Fruit fly (Drosophila melanogaster) whole organism, adult: Measurements from ENCODE around the gene homer.

Experiments
- CG14711 ChIP-seq: fragments of 200-800 bp; sonication (Bioruptor generic); optimal IDR thresholded peaks from 2 replicates; lab custom pipeline; 2018; ENCODE audit warnings: missing biosample characterization, mild to moderate bottlenecking, missing genetic modification characterization, moderate library complexity
- CG1620 ChIP-seq: fragments of 200-800 bp; sonication (Bioruptor generic); optimal IDR thresholded peaks from 2 replicates; lab custom pipeline; 2016; ENCODE audit warnings: missing biosample characterization, missing genetic modification characterization
- CG33017 ChIP-seq: fragments of 200-800 bp; sonication (Bioruptor generic); optimal IDR thresholded peaks from 2 replicates; lab custom pipeline; 2018; ENCODE audit warnings: missing biosample characterization, mild to moderate bottlenecking, missing genetic modification characterization, moderate library complexity
- CG7045 ChIP-seq: fragments of 200-800 bp; sonication (Bioruptor generic); optimal IDR thresholded peaks from 2 replicates; lab custom pipeline; 2017; ENCODE audit warnings: missing biosample characterization, mild to moderate bottlenecking, missing genetic modification characterization
- Mnt ChIP-seq: fragments of 200-800 bp; sonication (Bioruptor generic); optimal IDR thresholded peaks from 2 replicates; lab custom pipeline; 2016; ENCODE audit warnings: missing biosample characterization, mild to moderate bottlenecking, missing genetic modification characterization
- bab1 ChIP-seq: fragments of 200-800 bp; sonication (Bioruptor generic); optimal IDR thresholded peaks from 3 replicates; lab custom pipeline; 2019; ENCODE audit warnings: missing biosample characterization, mild to moderate bottlenecking, missing genetic modification characterization, moderate library complexity
- cic ChIP-seq: fragments of 200-800 bp; sonication (Bioruptor generic); optimal IDR thresholded peaks from 2 replicates; lab custom pipeline; 2017; ENCODE audit warnings: missing biosample characterization, mild to moderate bottlenecking, missing genetic modification characterization, moderate library complexity
- cnc ChIP-seq, 2 experiments: fragments of >200 bp; optimal IDR thresholded peaks; 2 replicates each; lab custom pipeline; 2017
- kay ChIP-seq: fragments of 200-800 bp; sonication (Bioruptor generic); peaks from one replicate; lab custom pipeline; 2016; ENCODE audit warnings: missing biosample characterization, missing genetic modification characterization, borderline replicate concordance
- ovo ChIP-seq: fragments of 200-800 bp; sonication (Bioruptor generic); optimal IDR thresholded peaks from 2 replicates; lab custom pipeline; 2016; ENCODE audit warnings: missing biosample characterization, missing genetic modification characterization

dm6 chr2L:6673211-6674012 is 49.7 kb downstream of the homer start, which contains the start of gene Spn27A:
- TF ChIP-seq CG7045 (GFP tag; lab: Kevin White, UChicago) (peak; percentile 79), CG1620 (GFP tag; lab: Kevin White, UChicago) (peak; percentile 66), cic (GFP tag; lab: Kevin White, UChicago) (peak; percentile 62), CG33017 (peak; percentile 11), ovo (peak; percentile 41), cnc (optimal IDR thresholded peaks at IDR 0.05; lab: Kevin White, UChicago) (peak; percentile 29 to 75), CG14711 (tag; lab: Kevin White, UChicago) (peak; percentile 61), bab1 (GFP tag; lab: Kevin White, UChicago) (peak; percentile 39), Mnt (GFP tag; lab: Kevin White, UChicago) (peak; percentile 64), kay (GFP tag; lab: Kevin White, UChicago) (no peak)
